Worm (Caenorhabditis elegans): Measurements from ENCODE around the gene F07C3.16.

F07C3.16 gene

ce11 chrV:9257467-9257866 lies at the start of gene F07C3.16:
Gene F07C3.16, minus strand, starts transcription at chrV:9257567.
- TF ChIP-seq flt-1 (GFP tag; IDR thresholded peaks at IDR 0.05) = no peak
- TF ChIP-seq cog-1 (tag; optimal IDR thresholded peaks at IDR 0.05) = no peak
- no peak for TF ChIP-seq med-1 (GFP tag; optimal IDR thresholded peaks at IDR 0.05; ENCODE audit: insufficient read depth)
- TF ChIP-seq tab-1 (GFP tag; IDR thresholded peaks at IDR 0.05) = no peak
- TF ChIP-seq ztf-29 (GFP tag; IDR thresholded peaks at IDR 0.05) = no peak
- TF ChIP-seq ztf-23 (GFP tag; IDR thresholded peaks at IDR 0.05) = no peak
- no peak for TF ChIP-seq T22C8.4 (GFP tag; IDR thresholded peaks at IDR 0.05)
- no peak for TF ChIP-seq klf-2 (GFP tag; conservative IDR thresholded peaks at IDR 0.05)
- no peak for TF ChIP-seq ref-1 (GFP tag; conservative IDR thresholded peaks at IDR 0.05)

ce11 chrV:9305116-9305515 lies 47.7 kb upstream of the F07C3.16 start, which contains the start of gene F44A2.3:
Gene F44A2.3, plus strand, starts transcription at chrV:9305416.
- TF ChIP-seq klf-2 (GFP tag; conservative IDR thresholded peaks at IDR 0.05) = no peak
- no peak for TF ChIP-seq ref-1 (GFP tag; conservative IDR thresholded peaks at IDR 0.05)
- no peak for TF ChIP-seq tab-1 (GFP tag; IDR thresholded peaks at IDR 0.05)
- TF ChIP-seq T22C8.4 (GFP tag; IDR thresholded peaks at IDR 0.05) = no peak
- TF ChIP-seq ztf-23 (GFP tag; IDR thresholded peaks at IDR 0.05) = no peak
- no peak for TF ChIP-seq flt-1 (GFP tag; IDR thresholded peaks at IDR 0.05)
- TF ChIP-seq med-1 (GFP tag; optimal IDR thresholded peaks at IDR 0.05; ENCODE audit: insufficient read depth) = no peak
- TF ChIP-seq ztf-29 (GFP tag; IDR thresholded peaks at IDR 0.05) = no peak
- no peak for TF ChIP-seq cog-1 (tag; optimal IDR thresholded peaks at IDR 0.05)

ce11 chrV:9303026-9303425 lies 45.7 kb upstream of the F07C3.16 start, which contains the start of gene nhr-39:
Gene nhr-39, plus strand, starts transcription at chrV:9303326.
- no peak for TF ChIP-seq T22C8.4 (GFP tag; IDR thresholded peaks at IDR 0.05)
- TF ChIP-seq klf-2 (GFP tag; conservative IDR thresholded peaks at IDR 0.05) = no peak
- TF ChIP-seq cog-1 (tag; optimal IDR thresholded peaks at IDR 0.05) = no peak
- no peak for TF ChIP-seq flt-1 (GFP tag; IDR thresholded peaks at IDR 0.05)
- TF ChIP-seq ztf-23 (GFP tag; IDR thresholded peaks at IDR 0.05) = no peak
- no peak for TF ChIP-seq tab-1 (GFP tag; IDR thresholded peaks at IDR 0.05)
- TF ChIP-seq ztf-29 (GFP tag; IDR thresholded peaks at IDR 0.05) = no peak
- no peak for TF ChIP-seq ref-1 (GFP tag; conservative IDR thresholded peaks at IDR 0.05)
- TF ChIP-seq med-1 (GFP tag; optimal IDR thresholded peaks at IDR 0.05; ENCODE audit: insufficient read depth) = no peak

ce11 chrV:9297332-9297731 lies 40.0 kb upstream of the F07C3.16 start, which contains the start of gene F44A2.5:
Gene F44A2.5, plus strand, starts transcription at chrV:9297632.
- TF ChIP-seq T22C8.4 (GFP tag; IDR thresholded peaks at IDR 0.05) (no peak), med-1 (GFP tag; optimal IDR thresholded peaks at IDR 0.05; ENCODE audit: insufficient read depth) (no peak), ztf-29 (GFP tag; IDR thresholded peaks at IDR 0.05) (no peak), flt-1 (GFP tag; IDR thresholded peaks at IDR 0.05) (no peak)

- no peak for TF ChIP-seq klf-2 (GFP tag; conservative IDR thresholded peaks at IDR 0.05)
- TF ChIP-seq flt-1 (GFP tag; IDR thresholded peaks at IDR 0.05) = no peak
- no peak for TF ChIP-seq ztf-29 (GFP tag; IDR thresholded peaks at IDR 0.05)
- no peak for TF ChIP-seq med-1 (GFP tag; optimal IDR thresholded peaks at IDR 0.05; ENCODE audit: insufficient read depth)
- TF ChIP-seq ref-1 (GFP tag; conservative IDR thresholded peaks at IDR 0.05) = no peak
- TF ChIP-seq cog-1 (tag; optimal IDR thresholded peaks at IDR 0.05) = no peak
Observed at ce11 chrV:9295581-9295980, 38.2 kb upstream of the F07C3.16 start.

- TF ChIP-seq flt-1 (GFP tag; IDR thresholded peaks at IDR 0.05) (peak; percentile 58; the same call in 1 of the 2 replicates), ztf-29 (GFP tag; IDR thresholded peaks at IDR 0.05) (no peak), med-1 (GFP tag; optimal IDR thresholded peaks at IDR 0.05; ENCODE audit: insufficient read depth) (no peak), ztf-23 (GFP tag; IDR thresholded peaks at IDR 0.05) (no peak), klf-2 (GFP tag; conservative IDR thresholded peaks at IDR 0.05) (no peak; the same call in 1 of the 2 replicates), tab-1 (GFP tag; IDR thresholded peaks at IDR 0.05) (peak; percentile 68), ref-1 (GFP tag; conservative IDR thresholded peaks at IDR 0.05) (no peak), T22C8.4 (GFP tag; IDR thresholded peaks at IDR 0.05) (no peak)
Observed at ce11 chrV:9293359-9293758, 36.0 kb upstream of the F07C3.16 start.

- TF ChIP-seq cog-1 (tag; optimal IDR thresholded peaks at IDR 0.05) (no peak), flt-1 (GFP tag; IDR thresholded peaks at IDR 0.05) (no peak), tab-1 (GFP tag; IDR thresholded peaks at IDR 0.05) (no peak), ref-1 (GFP tag; conservative IDR thresholded peaks at IDR 0.05) (no peak), ztf-29 (GFP tag; IDR thresholded peaks at IDR 0.05) (no peak), T22C8.4 (GFP tag; IDR thresholded peaks at IDR 0.05) (no peak), klf-2 (GFP tag; conservative IDR thresholded peaks at IDR 0.05) (no peak), med-1 (GFP tag; optimal IDR thresholded peaks at IDR 0.05; ENCODE audit: insufficient read depth) (no peak), ztf-23 (GFP tag; IDR thresholded peaks at IDR 0.05) (no peak)
Observed at ce11 chrV:9291919-9292318, 34.6 kb upstream of the F07C3.16 start, which contains the start of gene ZK682.7. Gene ZK682.7, minus strand, starts transcription at chrV:9292165.

ce11 chrV:9287460-9287859 lies 30.1 kb upstream of the F07C3.16 start, which contains the start of gene lron-2:
Gene lron-2, minus strand, starts transcription at chrV:9287560.
- TF ChIP-seq med-1 (GFP tag; optimal IDR thresholded peaks at IDR 0.05; ENCODE audit: insufficient read depth) (no peak), ref-1 (GFP tag; conservative IDR thresholded peaks at IDR 0.05) (no peak), ztf-29 (GFP tag; IDR thresholded peaks at IDR 0.05) (no peak), flt-1 (GFP tag; IDR thresholded peaks at IDR 0.05) (no peak), T22C8.4 (GFP tag; IDR thresholded peaks at IDR 0.05) (no peak), ztf-23 (GFP tag; IDR thresholded peaks at IDR 0.05) (no peak), cog-1 (tag; optimal IDR thresholded peaks at IDR 0.05) (no peak), tab-1 (GFP tag; IDR thresholded peaks at IDR 0.05) (no peak), klf-2 (GFP tag; conservative IDR thresholded peaks at IDR 0.05) (no peak)

- no peak for TF ChIP-seq ztf-23 (GFP tag; IDR thresholded peaks at IDR 0.05)
- no peak for TF ChIP-seq med-1 (GFP tag; optimal IDR thresholded peaks at IDR 0.05; ENCODE audit: insufficient read depth)
- no peak for TF ChIP-seq ref-1 (GFP tag; conservative IDR thresholded peaks at IDR 0.05)
- no peak for TF ChIP-seq T22C8.4 (GFP tag; IDR thresholded peaks at IDR 0.05)
- TF ChIP-seq cog-1 (tag; optimal IDR thresholded peaks at IDR 0.05) = no peak
- TF ChIP-seq flt-1 (GFP tag; IDR thresholded peaks at IDR 0.05) = no peak
- TF ChIP-seq ztf-29 (GFP tag; IDR thresholded peaks at IDR 0.05) = no peak
- no peak for TF ChIP-seq tab-1 (GFP tag; IDR thresholded peaks at IDR 0.05)
- no peak for TF ChIP-seq klf-2 (GFP tag; conservative IDR thresholded peaks at IDR 0.05)
Observed at ce11 chrV:9283452-9283851, 26.1 kb upstream of the F07C3.16 start.

ce11 chrV:9282110-9282509 lies 24.7 kb upstream of the F07C3.16 start, which contains the start of gene hlh-10:
Gene hlh-10, minus strand, starts transcription at chrV:9282210.
- TF ChIP-seq T22C8.4 (GFP tag; IDR thresholded peaks at IDR 0.05) = no peak
- TF ChIP-seq tab-1 (GFP tag; IDR thresholded peaks at IDR 0.05) = no peak
- no peak for TF ChIP-seq ref-1 (GFP tag; conservative IDR thresholded peaks at IDR 0.05)
- no peak for TF ChIP-seq ztf-23 (GFP tag; IDR thresholded peaks at IDR 0.05)
- no peak for TF ChIP-seq klf-2 (GFP tag; conservative IDR thresholded peaks at IDR 0.05)
- no peak for TF ChIP-seq ztf-29 (GFP tag; IDR thresholded peaks at IDR 0.05)
- TF ChIP-seq med-1 (GFP tag; optimal IDR thresholded peaks at IDR 0.05; ENCODE audit: insufficient read depth) = no peak
- no peak for TF ChIP-seq flt-1 (GFP tag; IDR thresholded peaks at IDR 0.05)
- TF ChIP-seq cog-1 (tag; optimal IDR thresholded peaks at IDR 0.05) = no peak

All from whole organism, midembryonic.